Fruit fly (Drosophila melanogaster) whole organism, embryonic: ENCODE data around the gene Inx3.

Experiments
- Adf1 ChIP-seq: fragments of 200-800 bp; sonication (Bioruptor generic); IDR thresholded peaks from 2 replicates; pipeline ENCODE4 v1.3.6; 2022; ENCODE audit warnings: missing biosample characterization, missing genetic modification characterization
- Asciz ChIP-seq: fragments of 200-800 bp; sonication (Bioruptor generic); optimal IDR thresholded peaks from 2 replicates; lab custom pipeline; 2017; ENCODE audit warnings: missing biosample characterization, mild to moderate bottlenecking, missing genetic modification characterization, missing genetic modification reagents
- Bdp1 ChIP-seq: fragments of 200-800 bp; sonication (Bioruptor generic); optimal IDR thresholded peaks from 3 replicates; lab custom pipeline; 2016; ENCODE audit warnings: missing biosample characterization, missing genetic modification characterization
- CG10147 ChIP-seq: fragments of 200-800 bp; sonication (Bioruptor generic); optimal IDR thresholded peaks from 2 replicates; lab custom pipeline; 2019; ENCODE audit warnings: missing biosample characterization, mild to moderate bottlenecking, missing genetic modification characterization, moderate library complexity
- CG10366 ChIP-seq: fragments of 200-800 bp; sonication (Bioruptor generic); IDR thresholded peaks from 2 replicates; pipeline ENCODE4 v1.3.6; 2022; ENCODE audit warnings: missing biosample characterization, missing genetic modification characterization
- CG11247 ChIP-seq: fragments of 200-800 bp; sonication (Bioruptor generic); IDR thresholded peaks from 2 replicates; pipeline ENCODE4 v1.3.6; 2022; ENCODE audit warnings: missing biosample characterization, missing genetic modification characterization
- CG11504 ChIP-seq: fragments of 200-800 bp; sonication (Bioruptor generic); optimal IDR thresholded peaks from 3 replicates; lab custom pipeline; 2019; ENCODE audit warnings: missing biosample characterization, mild to moderate bottlenecking, missing genetic modification characterization, moderate library complexity
- CG12071 ChIP-seq: fragments of 200-800 bp; sonication (Bioruptor generic); optimal IDR thresholded peaks from 3 replicates; lab custom pipeline; 2018; ENCODE audit warnings: missing biosample characterization, mild to moderate bottlenecking, missing genetic modification characterization
- CG12155 ChIP-seq: fragments of 200-800 bp; sonication (Bioruptor generic); optimal IDR thresholded peaks from 3 replicates; lab custom pipeline; 2016; ENCODE audit warnings: missing biosample characterization, missing genetic modification characterization
- CG1233 ChIP-seq: fragments of 200-800 bp; sonication (Bioruptor generic); optimal IDR thresholded peaks from 4 replicates; lab custom pipeline; 2018; ENCODE audit warnings: missing biosample characterization, mild to moderate bottlenecking, missing genetic modification characterization
- CG12391 ChIP-seq: fragments of 200-800 bp; sonication (Bioruptor generic); optimal IDR thresholded peaks from 3 replicates; lab custom pipeline; 2018; ENCODE audit warnings: missing biosample characterization, mild to moderate bottlenecking, missing genetic modification characterization, moderate library complexity
- CG13775 ChIP-seq: fragments of 200-800 bp; sonication (Bioruptor generic); optimal IDR thresholded peaks from 3 replicates; lab custom pipeline; 2017; ENCODE audit warnings: missing biosample characterization, mild to moderate bottlenecking, missing genetic modification characterization
- CG16779 ChIP-seq: fragments of 200-800 bp; sonication (Bioruptor generic); IDR thresholded peaks from 2 replicates; pipeline ENCODE4 v1.3.6; 2022; ENCODE audit warnings: missing biosample characterization, missing genetic modification characterization
- CG16863 ChIP-seq: fragments of 200-800 bp; sonication (Bioruptor generic); optimal IDR thresholded peaks from 3 replicates; lab custom pipeline; 2016; ENCODE audit warnings: missing biosample characterization, missing genetic modification characterization
- CG17802 ChIP-seq: fragments of 200-800 bp; sonication (Bioruptor generic); optimal IDR thresholded peaks from 2 replicates; lab custom pipeline; 2018; ENCODE audit warnings: missing biosample characterization, mild to moderate bottlenecking, missing genetic modification characterization, moderate library complexity
- CG18011 ChIP-seq: fragments of 200-800 bp; sonication (Bioruptor generic); optimal IDR thresholded peaks from 2 replicates; lab custom pipeline; 2017; ENCODE audit warnings: missing biosample characterization, missing genetic modification characterization, mild to moderate bottlenecking, moderate library complexity, missing genotype
- CG18599 ChIP-seq: fragments of 200-800 bp; sonication (Bioruptor generic); optimal IDR thresholded peaks from 3 replicates; lab custom pipeline; 2017; ENCODE audit warnings: missing biosample characterization, missing genetic modification characterization, mild to moderate bottlenecking, moderate library complexity, missing genetic modification reagents
- CG33213 ChIP-seq: fragments of 200-800 bp; sonication (Bioruptor generic); optimal IDR thresholded peaks from 3 replicates; lab custom pipeline; 2016; ENCODE audit warnings: missing biosample characterization, missing genetic modification characterization
- CG4707 ChIP-seq: fragments of 200-800 bp; sonication (Bioruptor generic); optimal IDR thresholded peaks from 2 replicates; lab custom pipeline; 2018; ENCODE audit warnings: missing biosample characterization, mild to moderate bottlenecking, missing genetic modification characterization, moderate library complexity
- CG6683 ChIP-seq: fragments of 200-800 bp; sonication (Bioruptor generic); optimal IDR thresholded peaks from 2 replicates; lab custom pipeline; 2017; ENCODE audit warnings: missing biosample characterization, mild to moderate bottlenecking, missing genetic modification characterization, missing genetic modification reagents
- CG8089 ChIP-seq: fragments of 200-800 bp; sonication (Bioruptor generic); optimal IDR thresholded peaks from 3 replicates; lab custom pipeline; 2016; ENCODE audit warnings: missing biosample characterization, missing genetic modification characterization
- CG8388 ChIP-seq: fragments of 200-800 bp; sonication (Bioruptor generic); optimal IDR thresholded peaks from 2 replicates; lab custom pipeline; 2019; ENCODE audit warnings: missing biosample characterization, mild to moderate bottlenecking, missing genetic modification characterization, moderate library complexity
- Deaf1 ChIP-seq: fragments of 200-800 bp; optimal IDR thresholded peaks from 3 replicates; lab custom pipeline; 2019; ENCODE audit warnings: missing biosample characterization, mild to moderate bottlenecking, missing genetic modification characterization, moderate library complexity
- Doc2 ChIP-seq: fragments of 200-800 bp; sonication (Bioruptor generic); IDR thresholded peaks from 2 replicates; pipeline ENCODE4 v1.3.6; 2022; ENCODE audit warnings: missing biosample characterization, missing genetic modification characterization
- E2f2 ChIP-seq: fragments of 200-800 bp; sonication (Bioruptor generic); IDR thresholded peaks from 2 replicates; pipeline ENCODE4 v1.3.6; 2022; ENCODE audit warnings: missing biosample characterization, missing genetic modification characterization
- Ets65A ChIP-seq: fragments of 200-800 bp; sonication (Bioruptor generic); peaks from one replicate; lab custom pipeline; 2016; ENCODE audit warnings: missing biosample characterization, missing genetic modification characterization
- Fer2 ChIP-seq: fragments of 200-800 bp; sonication (Bioruptor generic); optimal IDR thresholded peaks from 2 replicates; lab custom pipeline; 2018; ENCODE audit warnings: missing biosample characterization, mild to moderate bottlenecking, missing genetic modification characterization, moderate library complexity
- Gug ChIP-seq: fragments of 200-800 bp; sonication (Bioruptor generic); IDR thresholded peaks from 4 replicates; pipeline ENCODE4 v1.3.6; 2022; ENCODE audit warnings: missing biosample characterization, missing genetic modification characterization
- H15 ChIP-seq: fragments of 200-800 bp; sonication (Bioruptor generic); IDR thresholded peaks from 3 replicates; pipeline ENCODE4 v1.3.6; 2022; ENCODE audit warnings: missing biosample characterization, missing genetic modification characterization
- HLH4C ChIP-seq: fragments of 200-800 bp; sonication (Bioruptor generic); IDR thresholded peaks from 3 replicates; pipeline ENCODE4 v1.3.6; 2022; ENCODE audit warnings: missing biosample characterization, missing genetic modification characterization; ENCODE audit not compliant: partially characterized antibody
- Hr3 ChIP-seq: fragments of 200-800 bp; sonication (Bioruptor generic); optimal IDR thresholded peaks from 3 replicates; lab custom pipeline; 2016; ENCODE audit warnings: missing biosample characterization, missing genetic modification characterization
- Hr51 ChIP-seq, 2 experiments: fragments of 200-800 bp; sonication (Bioruptor generic); optimal IDR thresholded peaks; 2 replicates in 1 of 2; 3 replicates in 1 of 2; lab custom pipeline; 2016 to 2018; ENCODE audit warnings: missing biosample characterization in 2 of 2, missing genetic modification characterization in 2 of 2, mild to moderate bottlenecking in 1 of 2, moderate library complexity in 1 of 2
- Med ChIP-seq: fragments of 200-800 bp; sonication (Bioruptor generic); peaks from one replicate; lab custom pipeline; 2016; ENCODE audit warnings: missing biosample characterization, missing genetic modification characterization, mild to moderate bottlenecking, inconsistent platforms, moderate library complexity
- Mrtf ChIP-seq: fragments of 200-800 bp; sonication (Bioruptor generic); IDR thresholded peaks from 3 replicates; pipeline ENCODE4 v1.3.6; 2022; ENCODE audit warnings: missing biosample characterization, missing genetic modification characterization
- Rfx ChIP-seq: fragments of 200-800 bp; sonication (Bioruptor generic); IDR thresholded peaks from 2 replicates; pipeline ENCODE4 v1.3.6; 2022; ENCODE audit warnings: missing biosample characterization, missing genetic modification characterization
- chn ChIP-seq: fragments of 200-800 bp; sonication (Bioruptor generic); optimal IDR thresholded peaks from 2 replicates; lab custom pipeline; 2016; ENCODE audit warnings: missing biosample characterization, missing genetic modification characterization
- dmrt11E ChIP-seq: fragments of 200-800 bp; sonication (Bioruptor generic); optimal IDR thresholded peaks from 3 replicates; lab custom pipeline; 2018; ENCODE audit warnings: missing biosample characterization, mild to moderate bottlenecking, missing genetic modification characterization, moderate library complexity
- gcm2 ChIP-seq: fragments of 200-800 bp; sonication (Bioruptor generic); optimal IDR thresholded peaks from 2 replicates; lab custom pipeline; 2016; ENCODE audit warnings: missing biosample characterization, missing genetic modification characterization
- grn ChIP-seq: fragments of 200-800 bp; sonication (Bioruptor generic); optimal IDR thresholded peaks from 3 replicates; lab custom pipeline; 2017; ENCODE audit warnings: missing biosample characterization, missing genetic modification characterization
- jumu ChIP-seq: fragments of 200-800 bp; sonication (Bioruptor generic); optimal IDR thresholded peaks from 3 replicates; lab custom pipeline; 2016; ENCODE audit warnings: missing biosample characterization, missing genetic modification characterization
- kah ChIP-seq: fragments of 200-800 bp; sonication (Bioruptor generic); optimal IDR thresholded peaks from 2 replicates; lab custom pipeline; 2018; ENCODE audit warnings: missing biosample characterization, mild to moderate bottlenecking, missing genetic modification characterization
- mirr ChIP-seq: fragments of 200-800 bp; sonication (Bioruptor generic); optimal IDR thresholded peaks from 3 replicates; lab custom pipeline; 2018; ENCODE audit warnings: missing biosample characterization, mild to moderate bottlenecking, missing genetic modification characterization
- nmo ChIP-seq: fragments of 200-800 bp; sonication (Bioruptor generic); optimal IDR thresholded peaks from 2 replicates; lab custom pipeline; 2018; ENCODE audit warnings: missing biosample characterization, mild to moderate bottlenecking, missing genetic modification characterization, moderate library complexity
- pan ChIP-seq, 4 experiments: fragments of >200 bp in 3 of 4; fragments of 200-800 bp in 1 of 4; sonication (Bioruptor generic) in 1 of 4; optimal IDR thresholded peaks in 3 of 4; IDR thresholded peaks in 1 of 4; 2 replicates each; pipeline versions ENCODE4 v1.3.6 to Lab custom; 2017 to 2022; ENCODE audit warnings: missing biosample characterization in 2 of 4, missing genetic modification characterization in 2 of 4, mixed read lengths in 1 of 4
- pum ChIP-seq: fragments of 200-800 bp; sonication (Bioruptor generic); optimal IDR thresholded peaks from 2 replicates; lab custom pipeline; 2016; ENCODE audit warnings: missing biosample characterization, missing genetic modification characterization
- rib ChIP-seq: fragments of 200-800 bp; sonication (Bioruptor generic); IDR thresholded peaks from 2 replicates; pipeline ENCODE4 v1.3.6; 2022; ENCODE audit warnings: missing biosample characterization, missing genetic modification characterization
- row ChIP-seq: fragments of 200-800 bp; sonication (Bioruptor generic); IDR thresholded peaks from 3 replicates; pipeline ENCODE4 v1.3.6; 2022; ENCODE audit warnings: missing biosample characterization, missing genetic modification characterization
- slbo ChIP-seq: fragments of 200-800 bp; sonication (Bioruptor generic); IDR thresholded peaks from 2 replicates; pipeline ENCODE4 v1.3.6; 2022; ENCODE audit warnings: missing biosample characterization, missing genetic modification characterization
- stc ChIP-seq: fragments of 200-800 bp; sonication (Bioruptor generic); IDR thresholded peaks from 2 replicates; pipeline ENCODE4 v1.3.6; 2022; ENCODE audit warnings: missing biosample characterization, missing genetic modification characterization
- tx ChIP-seq: fragments of 200-800 bp; sonication (Bioruptor generic); optimal IDR thresholded peaks from 2 replicates; lab custom pipeline; 2016; ENCODE audit warnings: missing biosample characterization, missing genetic modification characterization
- vnd ChIP-seq: fragments of 200-800 bp; sonication (Bioruptor generic); IDR thresholded peaks from 3 replicates; pipeline ENCODE4 v1.3.6; 2022; ENCODE audit warnings: missing biosample characterization, missing genetic modification characterization; ENCODE audit not compliant: partially characterized antibody

Inx3 gene

dm6 chr3R:28831172-28831571 lies 28.1 kb downstream of the Inx3 start:
- TF ChIP-seq CG4707 (GFP tag; lab: Kevin White, UChicago) (peak; percentile 42), Fer2 (no peak), Ets65A (GFP tag; lab: Kevin White, UChicago) (no peak), mirr (GFP tag; lab: Kevin White, UChicago) (peak; percentile 86), CG12071 (GFP tag; lab: Kevin White, UChicago) (no peak), grn (GFP tag; lab: Kevin White, UChicago) (no peak), CG33213 (GFP tag; lab: Kevin White, UChicago) (no peak), CG1233 (GFP tag; lab: Kevin White, UChicago) (no peak), kah (GFP tag; lab: Kevin White, UChicago) (peak; percentile 5), Hr3 (GFP tag; lab: Kevin White, UChicago) (no peak), HLH4C (peak; percentile 29; the same call in 1 of the 3 replicates), CG8388 (no peak), nmo (GFP tag; lab: Kevin White, UChicago) (no peak), Rfx (GFP tag; lab: Robert Waterston, UW) (peak; percentile 63), CG10147 (no peak), Adf1 (GFP tag; lab: Robert Waterston, UW) (no peak), CG8089 (no peak), CG18011 (GFP tag; lab: Kevin White, UChicago) (no peak), CG16863 (GFP tag; lab: Kevin White, UChicago) (no peak), pan (optimal IDR thresholded peaks at IDR 0.05; lab: Kevin White, UChicago) (no peak), pan (GFP tag; optimal IDR thresholded peaks at IDR 0.05 in 1 of 2, IDR thresholded peaks at IDR 0.05 in 1 of 2) (no peak), Mrtf (GFP tag; lab: Robert Waterston, UW) (0 out of 3 replicates have a peak, but pooled peaks have one; percentile 5), rib (peak; percentile 37; the same call in 1 of the 2 replicates), Bdp1 (no peak), Gug (GFP tag; lab: Robert Waterston, UW) (no peak), CG11247 (GFP tag; lab: Robert Waterston, UW) (no peak), Doc2 (GFP tag; lab: Robert Waterston, UW) (no peak), Deaf1 (tag; lab: Kevin White, UChicago) (peak; percentile 49), Med (GFP tag; lab: Kevin White, UChicago) (peak; percentile 84), gcm2 (GFP tag; lab: Kevin White, UChicago) (no peak), CG10366 (GFP tag; lab: Robert Waterston, UW) (no peak), row (GFP tag; lab: Robert Waterston, UW) (peak; percentile 51), CG17802 (tag; lab: Kevin White, UChicago) (no peak), CG16779 (GFP tag; lab: Robert Waterston, UW) (no peak), CG6683 (GFP tag; lab: Kevin White, UChicago) (no peak), CG12391 (no peak), CG18599 (GFP tag; lab: Kevin White, UChicago) (peak; percentile 31), Hr51 (GFP tag; optimal IDR thresholded peaks at IDR 0.05; lab: Kevin White, UChicago) (no peak), CG13775 (GFP tag; lab: Kevin White, UChicago) (no peak), dmrt11E (tag; lab: Kevin White, UChicago) (no peak), Asciz (GFP tag; lab: Kevin White, UChicago) (no peak), chn (no peak), stc (GFP tag; lab: Robert Waterston, UW) (no peak), vnd (GFP tag; lab: Robert Waterston, UW) (no peak), CG12155 (GFP tag; lab: Kevin White, UChicago) (no peak), CG11504 (tag; lab: Kevin White, UChicago) (no peak), H15 (GFP tag; lab: Robert Waterston, UW) (no peak), pum (GFP tag; lab: Kevin White, UChicago) (no peak), tx (GFP tag; lab: Kevin White, UChicago) (no peak), E2f2 (GFP tag; lab: Robert Waterston, UW) (peak; percentile 18; the same call in 1 of the 2 replicates), slbo (GFP tag; lab: Robert Waterston, UW) (peak; percentile 63), jumu (GFP tag; lab: Kevin White, UChicago) (no peak)
